Worm (Caenorhabditis elegans): Measurements from ENCODE around the gene F57G4.10.

DNA sequence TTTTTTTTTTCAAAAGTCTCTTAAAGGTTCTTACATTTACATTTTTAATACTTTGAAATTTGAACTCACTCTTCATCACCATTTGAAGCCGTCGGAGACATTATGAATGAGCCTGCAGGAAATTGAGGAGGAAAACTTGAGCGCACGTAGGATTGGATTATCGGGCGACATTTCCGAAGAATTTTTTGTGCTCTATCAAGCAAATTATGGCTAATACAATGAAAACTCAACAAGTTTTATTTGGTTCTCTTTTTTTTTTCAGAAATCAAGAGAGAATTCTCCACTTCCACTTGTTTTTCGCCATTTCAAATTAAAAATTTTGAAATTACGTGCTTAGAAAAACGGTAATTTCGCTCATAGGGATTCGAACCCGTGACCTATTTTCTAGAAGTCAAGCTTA lies 39.0 kb downstream of the F57G4.10 start, which contains the start of gene F59A1.12:
- TF ChIP-seq mcd-1 (GFP tag; IDR thresholded peaks at IDR 0.05) (no peak), nhr-179 (tag; optimal IDR thresholded peaks at IDR 0.05) (no peak), B0261.1 (tag; optimal IDR thresholded peaks at IDR 0.05) (no peak), hsf-1 (GFP tag; IDR thresholded peaks at IDR 0.05) (no peak), F52B5.7 (tag; optimal IDR thresholded peaks at IDR 0.05) (no peak), nhr-80 (tag; optimal IDR thresholded peaks at IDR 0.05) (no peak), ceh-40 (GFP tag; IDR thresholded peaks at IDR 0.05) (no peak), atf-7 (tag; optimal IDR thresholded peaks at IDR 0.05) (no peak)
